Worm (Caenorhabditis elegans) whole organism, L1 larva: Measurements from ENCODE around the gene rps-23.

ENCODE experiments used
- C16A3.4 ChIP-seq: fragments of 150-350 bp; optimal IDR thresholded peaks from 2 replicates; lab custom pipeline; 2014; ENCODE audit warnings: missing biosample characterization, missing genetic modification characterization
- F16B12.6 ChIP-seq: fragments of 150-350 bp; optimal IDR thresholded peaks from 2 replicates; lab custom pipeline; 2014; ENCODE audit warnings: missing biosample characterization, missing genetic modification characterization
- aha-1 ChIP-seq: fragments of 150-350 bp; optimal IDR thresholded peaks from 2 replicates; lab custom pipeline; 2014; ENCODE audit warnings: missing biosample characterization, missing genetic modification characterization
- aly-2 ChIP-seq: fragments of 150-350 bp; optimal IDR thresholded peaks from 2 replicates; lab custom pipeline; 2014; ENCODE audit warnings: missing biosample characterization, missing genetic modification characterization
- ama-1 ChIP-seq: fragments of 150-350 bp; optimal IDR thresholded peaks from 2 replicates; lab custom pipeline; 2014
- ceh-82 ChIP-seq, 3 experiments: fragments of 150-350 bp in 1 of 3; sonication (generic microtip) in 2 of 3; optimal IDR thresholded peaks; 2 replicates each; lab custom pipeline; 2014 to 2017; ENCODE audit warnings: missing biosample characterization in 3 of 3, missing genetic modification characterization in 3 of 3
- ceh-90 ChIP-seq: sonication (generic microtip); optimal IDR thresholded peaks from 2 replicates; lab custom pipeline; 2016; ENCODE audit warnings: missing genetic modification characterization, missing compliant biosample characterization
- ces-1 ChIP-seq: fragments of 150-350 bp; optimal IDR thresholded peaks from 2 replicates; lab custom pipeline; 2014; ENCODE audit warnings: missing biosample characterization, missing genetic modification reagents, missing genetic modification characterization
- dpl-1 ChIP-seq, 3 experiments: fragments of 150-350 bp in 2 of 3; sonication (generic microtip) in 1 of 3; optimal IDR thresholded peaks; 2 replicates each; lab custom pipeline; 2014 to 2017; ENCODE audit warnings: missing biosample characterization in 3 of 3, missing genetic modification characterization in 3 of 3, missing genetic modification reagents in 3 of 3
- dsc-1 ChIP-seq: sonication (generic microtip); optimal IDR thresholded peaks from 2 replicates; lab custom pipeline; 2016; ENCODE audit warnings: mild to moderate bottlenecking, missing genetic modification characterization, missing compliant biosample characterization
- efl-1 ChIP-seq, 4 experiments: fragments of 150-350 bp; optimal IDR thresholded peaks in 3 of 4; peaks in 1 of 4; 1 replicate in 1 of 4; 2 replicates in 3 of 4; lab custom pipeline; 2014; ENCODE audit warnings: missing biosample characterization in 2 of 4, missing genetic modification characterization in 2 of 4, missing genetic modification reagents in 2 of 4
- elt-3 ChIP-seq, 6 experiments: fragments of 150-350 bp in 1 of 6; sonication (generic microtip); optimal IDR thresholded peaks; 2 replicates each; lab custom pipeline; 2017 to 2018; ENCODE audit warnings: missing biosample characterization in 6 of 6, missing genetic modification characterization in 6 of 6, inconsistent platforms in 1 of 6
- ets-5 ChIP-seq: fragments of 200-800 bp; sonication (Bioruptor generic); IDR thresholded peaks from 2 replicates; pipeline ENCODE4 v1.3.6; 2022; ENCODE audit warnings: missing genetic modification characterization, missing compliant biosample characterization
- fkh-10 ChIP-seq: sonication (generic microtip); optimal IDR thresholded peaks from 2 replicates; lab custom pipeline; 2017; ENCODE audit warnings: missing biosample characterization, missing genetic modification reagents, missing genetic modification characterization
- fkh-4 ChIP-seq: sonication (generic microtip); optimal IDR thresholded peaks from 2 replicates; lab custom pipeline; 2016; ENCODE audit warnings: missing compliant biosample characterization, missing genetic modification characterization, borderline replicate concordance
- fkh-8 ChIP-seq: sonication (generic microtip); optimal IDR thresholded peaks from 2 replicates; lab custom pipeline; 2016; ENCODE audit warnings: mild to moderate bottlenecking, missing genetic modification characterization, missing compliant biosample characterization
- fos-1 ChIP-seq: fragments of 150-350 bp; optimal IDR thresholded peaks from 2 replicates; lab custom pipeline; 2014; ENCODE audit warnings: missing biosample characterization, missing genetic modification characterization
- grh-1 ChIP-seq: fragments of 200-800 bp; sonication (Bioruptor generic); IDR thresholded peaks from 2 replicates; pipeline ENCODE4 v1.3.6; 2022; ENCODE audit warnings: missing genetic modification reagents, missing genetic modification characterization, missing compliant biosample characterization
- hlh-17 ChIP-seq: fragments of 200-800 bp; sonication (Bioruptor generic); optimal IDR thresholded peaks from 2 replicates; lab custom pipeline; 2018; ENCODE audit warnings: missing genetic modification characterization, mild to moderate bottlenecking, missing compliant biosample characterization, moderate library complexity, borderline replicate concordance
- irx-1 ChIP-seq: sonication (generic microtip); optimal IDR thresholded peaks from 2 replicates; lab custom pipeline; 2016; ENCODE audit warnings: missing genetic modification characterization, missing compliant biosample characterization
- isw-1 ChIP-seq: fragments of 200-800 bp; sonication (Bioruptor generic); IDR thresholded peaks from 2 replicates; pipeline ENCODE4 v1.3.6; 2022; ENCODE audit warnings: missing genetic modification characterization, missing compliant biosample characterization
- jun-1 ChIP-seq: fragments of 150-350 bp; optimal IDR thresholded peaks from 2 replicates; lab custom pipeline; 2014; ENCODE audit warnings: missing biosample characterization, missing genetic modification reagents, missing genetic modification characterization
- lin-13 ChIP-seq: fragments of 150-350 bp; optimal IDR thresholded peaks from 2 replicates; lab custom pipeline; 2014; ENCODE audit warnings: missing biosample characterization, missing genetic modification reagents, missing genetic modification characterization
- lin-14 ChIP-seq: fragments of 200-800 bp; sonication (Bioruptor generic); optimal IDR thresholded peaks from 2 replicates; lab custom pipeline; 2018; ENCODE audit warnings: mild to moderate bottlenecking, missing genetic modification characterization, moderate library complexity, missing compliant biosample characterization
- lin-15B ChIP-seq: fragments of 150-350 bp; sonication (generic microtip); optimal IDR thresholded peaks from 3 replicates; lab custom pipeline; 2014; ENCODE audit warnings: missing biosample characterization, missing genetic modification characterization
- lin-35 ChIP-seq, 2 experiments: fragments of 150-350 bp; optimal IDR thresholded peaks; 2 replicates each; lab custom pipeline; 2014; ENCODE audit warnings: missing biosample characterization in 2 of 2, missing genetic modification characterization in 2 of 2, missing genetic modification reagents in 2 of 2
- lin-39 ChIP-seq: fragments of 150-350 bp; optimal IDR thresholded peaks from 2 replicates; lab custom pipeline; 2014; ENCODE audit warnings: missing biosample characterization, missing genetic modification reagents, missing genetic modification characterization
- lir-3 ChIP-seq: sonication (generic microtip); optimal IDR thresholded peaks from 2 replicates; lab custom pipeline; 2016; ENCODE audit warnings: mild to moderate bottlenecking, missing genetic modification characterization, moderate library complexity, missing compliant biosample characterization; ENCODE audit not compliant: poor library complexity
- lsy-2 ChIP-seq, 2 experiments: fragments of 150-350 bp; optimal IDR thresholded peaks; 2 replicates each; lab custom pipeline; 2014; ENCODE audit warnings: missing biosample characterization in 2 of 2, missing genetic modification characterization in 2 of 2
- mab-9 ChIP-seq: fragments of 200-800 bp; sonication (Bioruptor generic); IDR thresholded peaks from 2 replicates; pipeline ENCODE4 v1.3.6; 2022; ENCODE audit warnings: missing genetic modification reagents, missing genetic modification characterization, missing compliant biosample characterization
- mep-1 ChIP-seq: fragments of 150-350 bp; optimal IDR thresholded peaks from 2 replicates; lab custom pipeline; 2014; ENCODE audit warnings: missing biosample characterization, missing genetic modification characterization
- nhr-11 ChIP-seq: fragments of 150-350 bp; optimal IDR thresholded peaks from 2 replicates; lab custom pipeline; 2014; ENCODE audit warnings: missing biosample characterization, missing genetic modification characterization
- nhr-12 ChIP-seq: sonication (generic microtip); optimal IDR thresholded peaks from 2 replicates; lab custom pipeline; 2017; ENCODE audit warnings: missing biosample characterization, missing genetic modification characterization
- nhr-20 ChIP-seq: sonication (generic microtip); optimal IDR thresholded peaks from 2 replicates; lab custom pipeline; 2016; ENCODE audit warnings: mild to moderate bottlenecking, missing genetic modification characterization, missing compliant biosample characterization
- nhr-47 ChIP-seq: sonication (generic microtip); optimal IDR thresholded peaks from 2 replicates; lab custom pipeline; 2016; ENCODE audit warnings: mild to moderate bottlenecking, missing genetic modification characterization, moderate library complexity, missing compliant biosample characterization
- nhr-71 ChIP-seq: sonication (generic microtip); optimal IDR thresholded peaks from 2 replicates; lab custom pipeline; 2016; ENCODE audit warnings: mild to moderate bottlenecking, missing genetic modification characterization, moderate library complexity, missing compliant biosample characterization
- nhr-77 ChIP-seq: fragments of 150-350 bp; optimal IDR thresholded peaks from 2 replicates; lab custom pipeline; 2014; ENCODE audit warnings: missing biosample characterization, missing genetic modification characterization
- nhr-85 ChIP-seq: sonication (generic microtip); peaks from one replicate; lab custom pipeline; 2016; ENCODE audit warnings: missing genetic modification characterization, inconsistent platforms, missing compliant biosample characterization
- nhr-90 ChIP-seq: sonication (generic microtip); optimal IDR thresholded peaks from 2 replicates; lab custom pipeline; 2016; ENCODE audit warnings: mild to moderate bottlenecking, missing genetic modification characterization, missing compliant biosample characterization; ENCODE audit not compliant: poor library complexity
- pax-3 ChIP-seq: fragments of 200-800 bp; sonication (Bioruptor generic); optimal IDR thresholded peaks from 2 replicates; lab custom pipeline; 2018; ENCODE audit warnings: mild to moderate bottlenecking, missing genetic modification characterization, moderate library complexity, missing compliant biosample characterization
- rnt-1 ChIP-seq: sonication (generic microtip); optimal IDR thresholded peaks from 2 replicates; lab custom pipeline; 2016; ENCODE audit warnings: mild to moderate bottlenecking, missing genetic modification characterization, moderate library complexity, missing compliant biosample characterization
- snpc-4 ChIP-seq: fragments of 150-350 bp; optimal IDR thresholded peaks from 2 replicates; lab custom pipeline; 2014; ENCODE audit warnings: missing biosample characterization, missing genetic modification characterization
- sox-4 ChIP-seq: sonication (generic microtip); optimal IDR thresholded peaks from 2 replicates; lab custom pipeline; 2016; ENCODE audit warnings: missing genetic modification characterization, missing compliant biosample characterization
- sptf-1 ChIP-seq: fragments of 150-350 bp; optimal IDR thresholded peaks from 2 replicates; lab custom pipeline; 2014; ENCODE audit warnings: missing biosample characterization, missing genetic modification characterization
- swsn-7 ChIP-seq: sonication (generic microtip); optimal IDR thresholded peaks from 2 replicates; lab custom pipeline; 2016; ENCODE audit warnings: missing genetic modification characterization, missing compliant biosample characterization
- tbx-2 ChIP-seq: sonication (generic microtip); optimal IDR thresholded peaks from 2 replicates; lab custom pipeline; 2016; ENCODE audit warnings: missing genetic modification characterization, missing compliant biosample characterization
- tlp-1 ChIP-seq: fragments of 150-350 bp; optimal IDR thresholded peaks from 2 replicates; lab custom pipeline; 2014; ENCODE audit warnings: missing biosample characterization, missing genetic modification characterization
- unc-130 ChIP-seq: fragments of 150-350 bp; optimal IDR thresholded peaks from 2 replicates; lab custom pipeline; 2017; ENCODE audit warnings: missing biosample characterization, missing genetic modification characterization, inconsistent platforms
- unc-86 ChIP-seq: sonication (generic microtip); optimal IDR thresholded peaks from 2 replicates; lab custom pipeline; 2016; ENCODE audit warnings: missing genetic modification characterization, missing compliant biosample characterization
- unc-98 ChIP-seq: fragments of 200-800 bp; sonication (Bioruptor generic); IDR thresholded peaks from 2 replicates; pipeline ENCODE4 v1.3.6; 2022; ENCODE audit warnings: missing genetic modification characterization, missing compliant biosample characterization
- vab-15 ChIP-seq: sonication (generic microtip); optimal IDR thresholded peaks from 2 replicates; lab custom pipeline; 2017; ENCODE audit warnings: missing genotype, mild to moderate bottlenecking, missing genetic modification characterization, missing compliant biosample characterization
- xbp-1 ChIP-seq: sonication (generic microtip); optimal IDR thresholded peaks from 2 replicates; lab custom pipeline; 2016; ENCODE audit warnings: missing genetic modification characterization, missing compliant biosample characterization
- ztf-4 ChIP-seq: fragments of 150-350 bp; optimal IDR thresholded peaks from 2 replicates; lab custom pipeline; 2014; ENCODE audit warnings: missing biosample characterization, missing genetic modification characterization

The rps-23 gene

DNA sequence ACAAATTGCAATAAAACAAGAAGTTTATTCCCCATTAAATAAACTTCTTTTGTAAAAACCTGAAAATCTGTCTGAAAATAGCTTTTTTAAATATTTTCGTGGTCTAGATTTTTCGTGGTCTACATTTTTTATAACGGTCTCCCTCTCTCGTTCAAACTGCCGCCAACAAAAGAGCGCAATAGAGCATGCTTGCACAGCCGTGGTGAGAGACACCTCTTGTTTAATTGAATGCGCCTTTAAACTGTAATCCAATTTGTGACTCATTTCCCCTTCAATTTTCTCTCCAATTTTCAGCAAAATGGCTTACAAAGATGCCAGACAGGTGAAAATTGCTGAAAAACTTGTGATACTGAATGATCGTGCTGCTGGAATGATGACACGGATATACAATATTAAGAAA lies 13.3 kb upstream of the rps-23 start, which contains the start of gene gex-3:
Gene gex-3, plus strand, starts transcription at position 295 of the 400 bp plus-strand sequence.
- peak; percentile 87 for TF ChIP-seq nhr-71 (tag; lab: Kevin White, UChicago)
- peak; percentile 93 to 96 (median 96) for TF ChIP-seq dpl-1 (GFP tag; optimal IDR thresholded peaks at IDR 0.05; lab: Kevin White, UChicago)
- TF ChIP-seq unc-86 (tag; lab: Kevin White, UChicago), result peak; percentile 67
- peak; percentile 63 for TF ChIP-seq dsc-1 (tag; lab: Kevin White, UChicago)
- TF ChIP-seq swsn-7 (tag; lab: Kevin White, UChicago), result peak; percentile 75
- TF ChIP-seq nhr-47, result peak; percentile 83
- TF ChIP-seq C16A3.4 (tag; lab: Kevin White, UChicago), result peak; percentile 96
- TF ChIP-seq vab-15, result peak; percentile 88
- TF ChIP-seq lin-35 (GFP tag; optimal IDR thresholded peaks at IDR 0.05; lab: Kevin White, UChicago), result peak; percentile 96 to 99
- peak; percentile 87 for TF ChIP-seq rnt-1 (tag; lab: Kevin White, UChicago)
- peak; percentile 77 for TF ChIP-seq nhr-20 (tag; lab: Kevin White, UChicago)
- TF ChIP-seq grh-1 (GFP tag; lab: Robert Waterston, UW), result peak; percentile 64
- peak; percentile 85 for TF ChIP-seq lin-14 (GFP tag; lab: Kevin White, UChicago)
- peak; percentile 78 for TF ChIP-seq nhr-90 (tag; lab: Kevin White, UChicago)
- peak; percentile 90 to 97 for TF ChIP-seq efl-1 (optimal IDR thresholded peaks at IDR 0.05; lab: Kevin White, UChicago)
- TF ChIP-seq efl-1 (GFP tag; optimal IDR thresholded peaks at IDR 0.05 in 1 of 2; lab: Kevin White, UChicago), result peak; percentile 95 to 100
- no peak for TF ChIP-seq sox-4 (tag; lab: Kevin White, UChicago)
- no peak for TF ChIP-seq aha-1 (tag; lab: Kevin White, UChicago)
- peak; percentile 92 to 96 for TF ChIP-seq lsy-2 (tag; optimal IDR thresholded peaks at IDR 0.05; lab: Kevin White, UChicago)
- TF ChIP-seq irx-1 (tag; lab: Kevin White, UChicago), result peak; percentile 50
- TF ChIP-seq hlh-17 (GFP tag; lab: Kevin White, UChicago), result no peak
- TF ChIP-seq nhr-12, result no peak
- no peak for TF ChIP-seq nhr-11 (tag; lab: Kevin White, UChicago)
- peak; percentile 89 for TF ChIP-seq mep-1 (tag; lab: Kevin White, UChicago)
- TF ChIP-seq lir-3 (tag; lab: Kevin White, UChicago), result peak; percentile 31
- no peak for TF ChIP-seq unc-98 (GFP tag; lab: Robert Waterston, UW)
- TF ChIP-seq nhr-77 (tag; lab: Kevin White, UChicago), result peak; percentile 81
- TF ChIP-seq elt-3 (tag; optimal IDR thresholded peaks at IDR 0.05; lab: Kevin White, UChicago), result peak in 2 of 6 experiments; percentile 5 to 48
- peak; percentile 67 for TF ChIP-seq snpc-4 (tag; lab: Kevin White, UChicago)
- TF ChIP-seq tlp-1 (tag; lab: Kevin White, UChicago), result no peak
- TF ChIP-seq fos-1 (tag; lab: Kevin White, UChicago), result peak; percentile 79
- TF ChIP-seq jun-1 (tag; lab: Kevin White, UChicago), result peak; percentile 75
- peak; percentile 86 for TF ChIP-seq nhr-85 (tag; lab: Kevin White, UChicago)
- peak; percentile 26 for TF ChIP-seq ztf-4 (tag; lab: Kevin White, UChicago)
- TF ChIP-seq sptf-1 (tag; lab: Kevin White, UChicago), result no peak
- no peak for TF ChIP-seq ama-1
- peak; percentile 80 for TF ChIP-seq isw-1 (GFP tag; lab: Robert Waterston, UW)
- peak; percentile 73 for TF ChIP-seq fkh-8 (tag; lab: Kevin White, UChicago)
- peak; percentile 84 for TF ChIP-seq unc-130
- peak; percentile 15 for TF ChIP-seq ceh-90 (tag; lab: Kevin White, UChicago)
- TF ChIP-seq ces-1 (GFP tag; lab: Kevin White, UChicago), result peak; percentile 89
- TF ChIP-seq lin-13 (GFP tag; lab: Kevin White, UChicago), result peak; percentile 89
- TF ChIP-seq pax-3 (tag; lab: Kevin White, UChicago), result peak; percentile 28
- TF ChIP-seq xbp-1 (tag; lab: Kevin White, UChicago), result peak; percentile 81
- TF ChIP-seq ets-5 (GFP tag; lab: Robert Waterston, UW), result no peak
- TF ChIP-seq fkh-10, result peak; percentile 84
- TF ChIP-seq tbx-2 (tag; lab: Kevin White, UChicago), result peak; percentile 78
- no peak for TF ChIP-seq mab-9
- TF ChIP-seq F16B12.6, result peak; percentile 53
- peak; percentile 61 for TF ChIP-seq aly-2
- TF ChIP-seq fkh-4 (tag; lab: Kevin White, UChicago), result no peak
- TF ChIP-seq lin-39 (tag; lab: Kevin White, UChicago), result peak; percentile 33
- TF ChIP-seq ceh-82 (tag; optimal IDR thresholded peaks at IDR 0.05; lab: Kevin White, UChicago), result peak; percentile 66 to 89 (median 75)
- TF ChIP-seq lin-15B, result peak; percentile 96
